Worm (Caenorhabditis elegans): ENCODE results near the gene sss-1.

ce11 chrIV:9916224-9916623 is 22.7 kb upstream of the sss-1 start, which contains the start of gene bed-3:
- TF ChIP-seq fkh-10 (GFP tag; optimal IDR thresholded peaks at IDR 0.05) (no peak), snpc-4 (tag; optimal IDR thresholded peaks at IDR 0.05) (no peak), blmp-1 (tag; optimal IDR thresholded peaks at IDR 0.05) (no peak), ceh-63 (GFP tag; optimal IDR thresholded peaks at IDR 0.05) (no peak), nhr-11 (tag; optimal IDR thresholded peaks at IDR 0.05) (no peak), aha-1 (tag; optimal IDR thresholded peaks at IDR 0.05) (no peak), unc-62 (GFP tag; optimal IDR thresholded peaks at IDR 0.05) (no peak), rnt-1 (tag; optimal IDR thresholded peaks at IDR 0.05) (no peak)

All from whole organism, L1 larva.